Fruit fly (Drosophila melanogaster): ENCODE data around the gene CG5280.
A peak's percentile ranks its signal among the peaks of the same experiment; 100 is the strongest.

Gene CG5280

dm6 chr3L:9025680-9026079 is 35.7 kb upstream of the CG5280 start (continued):
- no peak for TF ChIP-seq CG14860 (GFP tag; IDR thresholded peaks at IDR 0.05; ENCODE audit: partially characterized antibody)
- TF ChIP-seq CG8281 (tag; optimal IDR thresholded peaks at IDR 0.05) = peak; percentile 67
- peak; percentile 78 for TF ChIP-seq Side (GFP tag; optimal IDR thresholded peaks at IDR 0.05)
- TF ChIP-seq zfh2 (GFP tag; optimal IDR thresholded peaks at IDR 0.05) = peak; percentile 50
- no peak for TF ChIP-seq pan (optimal IDR thresholded peaks at IDR 0.05)
- TF ChIP-seq pan (GFP tag; optimal IDR thresholded peaks at IDR 0.05 in 1 of 2, IDR thresholded peaks at IDR 0.05 in 1 of 2) = peak in 1 of 2 experiments; percentile 94
- TF ChIP-seq ac (GFP tag; optimal IDR thresholded peaks at IDR 0.05) = peak; percentile 53
- TF ChIP-seq CG10366 (GFP tag; IDR thresholded peaks at IDR 0.05) = peak; percentile 92
- peak; percentile 69 for TF ChIP-seq Dip3 (GFP tag; optimal IDR thresholded peaks at IDR 0.05)
- peak; percentile 81 for TF ChIP-seq CG14050 (GFP tag; IDR thresholded peaks at IDR 0.05)
- peak; percentile 87 for TF ChIP-seq ttk (GFP tag; IDR thresholded peaks at IDR 0.05)
- TF ChIP-seq Oli (tag; optimal IDR thresholded peaks at IDR 0.05) = peak; percentile 91
- TF ChIP-seq dmrt99B (tag; optimal IDR thresholded peaks at IDR 0.05) = peak; percentile 95
- peak; percentile 57 for TF ChIP-seq gro (GFP tag; optimal IDR thresholded peaks at IDR 0.05)
- TF ChIP-seq emc (GFP tag; optimal IDR thresholded peaks at IDR 0.05) = peak; percentile 27
- peak; percentile 83 for TF ChIP-seq CG6272 (GFP tag; IDR thresholded peaks at IDR 0.05)
- peak; percentile 33 for TF ChIP-seq CG15514 (GFP tag; optimal IDR thresholded peaks at IDR 0.05)
- peak; percentile 22 for TF ChIP-seq CG7271 (tag; optimal IDR thresholded peaks at IDR 0.05)
- TF ChIP-seq Kr (GFP tag; optimal IDR thresholded peaks at IDR 0.05) = no peak
- peak; percentile 78 for TF ChIP-seq CG10267 (tag; optimal IDR thresholded peaks at IDR 0.05)
- peak; percentile 78 for TF ChIP-seq CG12236 (GFP tag; optimal IDR thresholded peaks at IDR 0.05)
- no peak for TF ChIP-seq MTF-1 (GFP tag; optimal IDR thresholded peaks at IDR 0.05; ENCODE audit: borderline replicate concordance)
- TF ChIP-seq CG18476 (GFP tag; optimal IDR thresholded peaks at IDR 0.05) = peak; percentile 68
- peak; percentile 64 for TF ChIP-seq CG6254 (GFP tag; optimal IDR thresholded peaks at IDR 0.05)
- TF ChIP-seq CG3995 (GFP tag; optimal IDR thresholded peaks at IDR 0.05) = peak; percentile 12
- TF ChIP-seq ap (GFP tag; IDR thresholded peaks at IDR 0.05) = peak; percentile 84
- TF ChIP-seq unpg (GFP tag; optimal IDR thresholded peaks at IDR 0.05) = peak; percentile 92
- peak; percentile 83 for TF ChIP-seq gsb-n (tag; optimal IDR thresholded peaks at IDR 0.05)
- peak; percentile 80 for TF ChIP-seq E2f1 (GFP tag; IDR thresholded peaks at IDR 0.05)
- no peak for TF ChIP-seq ash1 (GFP tag; optimal IDR thresholded peaks at IDR 0.05)
- TF ChIP-seq kah (GFP tag; optimal IDR thresholded peaks at IDR 0.05) = peak; percentile 68
- TF ChIP-seq Drgx (GFP tag; IDR thresholded peaks at IDR 0.05) = no peak
- TF ChIP-seq CG34376 (GFP tag; optimal IDR thresholded peaks at IDR 0.05) = no peak
- TF ChIP-seq Ets65A (GFP tag) = peak; percentile 89
- no peak for TF ChIP-seq corto (GFP tag; optimal IDR thresholded peaks at IDR 0.05)
- peak; percentile 90 for TF ChIP-seq CG14441 (GFP tag; IDR thresholded peaks at IDR 0.05)
- peak; percentile 91 for TF ChIP-seq Xrp1 (GFP tag; IDR thresholded peaks at IDR 0.05)
- peak; percentile 92 for TF ChIP-seq CG17328 (GFP tag; IDR thresholded peaks at IDR 0.05)
- peak; percentile 86 for TF ChIP-seq onecut (GFP tag; IDR thresholded peaks at IDR 0.05)
- TF ChIP-seq CG16863 (GFP tag; optimal IDR thresholded peaks at IDR 0.05) = peak; percentile 77
- TF ChIP-seq al (GFP tag; IDR thresholded peaks at IDR 0.05) = peak; percentile 87
- TF ChIP-seq bab2 (GFP tag; optimal IDR thresholded peaks at IDR 0.05) = peak; percentile 83
- TF ChIP-seq HmgZ (tag; optimal IDR thresholded peaks at IDR 0.05) = peak; percentile 64
- peak; percentile 77 for TF ChIP-seq HLH54F (GFP tag; optimal IDR thresholded peaks at IDR 0.05)
- TF ChIP-seq Usf (GFP tag; optimal IDR thresholded peaks at IDR 0.05) = peak; percentile 10
- TF ChIP-seq HHEX (GFP tag; optimal IDR thresholded peaks at IDR 0.05) = peak; percentile 70
- peak; percentile 72 for TF ChIP-seq CG12155 (GFP tag; optimal IDR thresholded peaks at IDR 0.05)
- peak; percentile 77; the same call in 2 of the 3 replicates for TF ChIP-seq CG2889 (GFP tag; IDR thresholded peaks at IDR 0.05)
- peak; percentile 75 for TF ChIP-seq Dek (tag; optimal IDR thresholded peaks at IDR 0.05)
- TF ChIP-seq CG6683 (GFP tag; optimal IDR thresholded peaks at IDR 0.05) = peak; percentile 49
- TF ChIP-seq CrebB (tag; optimal IDR thresholded peaks at IDR 0.05) = peak; percentile 67
